Worm (Caenorhabditis elegans) whole organism, L2 larva: Measurements from ENCODE around the gene T03E6.9.
"Not testable (repeated sequence)": the region's sequence is repeated elsewhere in the genome, so short reads cannot be mapped to it uniquely, and the experiment has no call there.

Source experiments
- C34F6.9 ChIP-seq: fragments of 150-350 bp; optimal IDR thresholded peaks from 2 replicates; lab custom pipeline; 2014; ENCODE audit warnings: missing biosample characterization, missing genetic modification characterization
- F13H6.1 ChIP-seq: sonication (generic microtip); optimal IDR thresholded peaks from 2 replicates; lab custom pipeline; 2016; ENCODE audit warnings: missing genetic modification characterization, missing compliant biosample characterization
- R02D3.7 ChIP-seq: fragments of 150-350 bp; optimal IDR thresholded peaks from 2 replicates; lab custom pipeline; 2014; ENCODE audit warnings: missing biosample characterization, missing genetic modification characterization
- ZK546.5 ChIP-seq: sonication (generic microtip); optimal IDR thresholded peaks from 2 replicates; lab custom pipeline; 2017; ENCODE audit warnings: missing biosample characterization, missing genetic modification characterization
- aly-2 ChIP-seq: fragments of 150-350 bp; optimal IDR thresholded peaks from 2 replicates; lab custom pipeline; 2014; ENCODE audit warnings: missing biosample characterization, missing genetic modification characterization
- ama-1 ChIP-seq: fragments of 150-350 bp; optimal IDR thresholded peaks from 2 replicates; lab custom pipeline; 2018; ENCODE audit warnings: inconsistent platforms
- crh-2 ChIP-seq: sonication (generic microtip); optimal IDR thresholded peaks from 2 replicates; lab custom pipeline; 2017; ENCODE audit warnings: missing biosample characterization, missing genetic modification characterization
- egl-27 ChIP-seq: sonication (generic microtip); optimal IDR thresholded peaks from 3 replicates; lab custom pipeline; 2017; ENCODE audit warnings: missing biosample characterization, missing genetic modification reagents, missing genetic modification characterization
- gmeb-1 ChIP-seq: fragments of 150-350 bp; optimal IDR thresholded peaks from 2 replicates; lab custom pipeline; 2014; ENCODE audit warnings: missing biosample characterization, missing genetic modification characterization
- lin-11 ChIP-seq: fragments of 150-350 bp; sonication (generic microtip); optimal IDR thresholded peaks from 2 replicates; lab custom pipeline; 2014; ENCODE audit warnings: missing biosample characterization, missing genetic modification characterization, inconsistent platforms, mixed read lengths
- lin-13 ChIP-seq: fragments of 150-350 bp; optimal IDR thresholded peaks from 2 replicates; lab custom pipeline; 2014; ENCODE audit warnings: missing biosample characterization, missing genetic modification reagents, missing genetic modification characterization
- lin-39 ChIP-seq: fragments of 150-350 bp; optimal IDR thresholded peaks from 2 replicates; lab custom pipeline; 2014; ENCODE audit warnings: missing biosample characterization, missing genetic modification reagents, missing genetic modification characterization
- lsy-2 ChIP-seq, 2 experiments: fragments of 150-350 bp in 1 of 2; sonication (generic microtip) in 1 of 2; optimal IDR thresholded peaks; 2 replicates each; lab custom pipeline; 2014 to 2017; ENCODE audit warnings: missing biosample characterization in 2 of 2, missing genetic modification characterization in 2 of 2
- mab-5 ChIP-seq: fragments of 150-350 bp; optimal IDR thresholded peaks from 2 replicates; lab custom pipeline; 2014; ENCODE audit warnings: missing biosample characterization, missing genetic modification characterization
- mbf-1 ChIP-seq: sonication (generic microtip); optimal IDR thresholded peaks from 2 replicates; lab custom pipeline; 2017; ENCODE audit warnings: missing biosample characterization, missing genetic modification characterization
- mdl-1 ChIP-seq, 2 experiments: fragments of 150-350 bp in 1 of 2; sonication (generic microtip) in 1 of 2; optimal IDR thresholded peaks; 2 replicates each; lab custom pipeline; 2017; ENCODE audit warnings: missing biosample characterization in 2 of 2, missing genetic modification characterization in 2 of 2
- nhr-11 ChIP-seq: fragments of 150-350 bp; optimal IDR thresholded peaks from 2 replicates; lab custom pipeline; 2014; ENCODE audit warnings: missing biosample characterization, missing genetic modification characterization
- nhr-12 ChIP-seq: fragments of 150-350 bp; optimal IDR thresholded peaks from 2 replicates; lab custom pipeline; 2014; ENCODE audit warnings: missing biosample characterization, missing genetic modification characterization
- nhr-21 ChIP-seq: fragments of 150-350 bp; optimal IDR thresholded peaks from 2 replicates; lab custom pipeline; 2014; ENCODE audit warnings: missing biosample characterization, missing genetic modification characterization
- nhr-23 ChIP-seq: fragments of 150-350 bp; optimal IDR thresholded peaks from 2 replicates; lab custom pipeline; 2014; ENCODE audit warnings: missing biosample characterization, missing genetic modification reagents, missing genetic modification characterization
- nhr-237 ChIP-seq: fragments of 150-350 bp; optimal IDR thresholded peaks from 2 replicates; lab custom pipeline; 2014; ENCODE audit warnings: missing biosample characterization, missing genetic modification characterization
- nhr-25 ChIP-seq: fragments of 150-350 bp; sonication (generic microtip); optimal IDR thresholded peaks from 3 replicates; lab custom pipeline; 2014; ENCODE audit warnings: missing biosample characterization, missing genetic modification characterization
- nhr-6 ChIP-seq: fragments of 150-350 bp; optimal IDR thresholded peaks from 2 replicates; lab custom pipeline; 2014; ENCODE audit warnings: missing biosample characterization, missing genetic modification characterization
- nhr-77 ChIP-seq: fragments of 150-350 bp; optimal IDR thresholded peaks from 2 replicates; lab custom pipeline; 2014; ENCODE audit warnings: missing biosample characterization, missing genetic modification characterization
- sem-4 ChIP-seq: fragments of 150-350 bp; optimal IDR thresholded peaks from 2 replicates; lab custom pipeline; 2014; ENCODE audit warnings: missing biosample characterization, missing genetic modification reagents, missing genetic modification characterization
- sma-9 ChIP-seq, 2 experiments: fragments of 150-350 bp in 1 of 2; sonication (generic microtip) in 1 of 2; optimal IDR thresholded peaks; 2 replicates each; lab custom pipeline; 2014 to 2016; ENCODE audit warnings: missing genetic modification characterization in 2 of 2, mild to moderate bottlenecking in 1 of 2, missing biosample characterization in 1 of 2, missing compliant biosample characterization in 1 of 2, missing genetic modification reagents in 1 of 2, moderate library complexity in 1 of 2
- snpc-4 ChIP-seq: fragments of 150-350 bp; optimal IDR thresholded peaks from 2 replicates; lab custom pipeline; 2014; ENCODE audit warnings: missing biosample characterization, missing genetic modification characterization
- unc-39 ChIP-seq: fragments of 150-350 bp; optimal IDR thresholded peaks from 2 replicates; lab custom pipeline; 2014; ENCODE audit warnings: missing biosample characterization, missing genetic modification characterization
- unc-62 ChIP-seq: fragments of 150-350 bp; optimal IDR thresholded peaks from 2 replicates; lab custom pipeline; 2014; ENCODE audit warnings: missing biosample characterization, missing genetic modification reagents, missing genetic modification characterization
- zag-1 ChIP-seq: fragments of 150-350 bp; optimal IDR thresholded peaks from 2 replicates; lab custom pipeline; 2014; ENCODE audit warnings: missing biosample characterization, missing genetic modification characterization
- ztf-1 ChIP-seq: fragments of 200-800 bp; sonication (Bioruptor generic); conservative IDR thresholded peaks from 2 replicates; pipeline ENCODE4 v1.3.6; 2022; ENCODE audit warnings: missing genetic modification characterization, missing compliant biosample characterization
- ztf-11 ChIP-seq: sonication (generic microtip); optimal IDR thresholded peaks from 2 replicates; lab custom pipeline; 2017; ENCODE audit warnings: missing biosample characterization, missing genetic modification characterization
- ztf-4 ChIP-seq: fragments of 150-350 bp; optimal IDR thresholded peaks from 2 replicates; lab custom pipeline; 2014; ENCODE audit warnings: missing biosample characterization, missing genetic modification characterization

Gene T03E6.9

DNA sequence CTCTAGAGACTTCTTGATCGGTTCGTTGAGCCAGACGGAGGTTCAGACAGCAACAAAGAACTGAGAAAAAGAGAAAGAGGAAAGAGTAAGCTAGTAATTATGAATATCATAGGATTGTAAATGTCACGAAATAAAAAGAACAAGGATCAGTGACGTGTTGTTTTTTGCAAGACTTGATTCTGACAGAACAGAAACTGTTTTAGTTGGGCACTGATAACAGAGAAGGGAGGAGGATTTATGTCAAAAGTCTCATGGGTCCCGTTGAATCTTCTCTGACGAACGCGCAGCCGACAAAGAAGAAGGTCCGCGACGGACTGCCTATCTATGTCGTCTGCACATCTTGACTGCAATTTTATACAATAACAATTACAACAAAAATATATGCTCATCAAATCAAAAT, at the start of gene T03E6.9:
Gene T03E6.9 (minus strand): TSS at position 101 of the 400 bp plus-strand sequence.
- no peak for TF ChIP-seq ZK546.5 (tag; lab: Kevin White, UChicago)
- no peak for TF ChIP-seq nhr-6
- no peak for TF ChIP-seq mdl-1 (tag; optimal IDR thresholded peaks at IDR 0.05; lab: Kevin White, UChicago)
- no peak for TF ChIP-seq nhr-23 (tag; lab: Kevin White, UChicago)
- TF ChIP-seq snpc-4, result no peak
- TF ChIP-seq, all 48 proteins: peak for 0

DNA sequence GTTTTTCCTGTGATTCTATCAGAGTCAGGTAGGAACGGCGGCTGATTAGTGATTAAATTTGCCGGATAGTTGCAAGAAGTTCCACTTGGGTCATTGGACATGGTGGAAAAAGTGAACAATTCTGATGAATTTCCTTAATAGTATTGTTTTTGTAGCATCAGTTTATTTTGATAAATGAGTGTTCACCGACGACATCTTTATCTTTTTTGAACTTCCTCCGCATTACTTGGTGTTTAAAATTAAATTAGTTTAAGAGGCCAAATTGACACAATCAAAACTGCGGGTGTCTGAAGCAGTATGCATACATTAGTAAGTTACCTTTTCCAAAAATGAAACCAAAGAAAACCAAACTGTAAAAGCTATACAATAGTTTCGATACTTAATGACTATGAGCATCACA, 48.7 kb upstream of the T03E6.9 start, which contains the start of gene W06G6.11:
Gene W06G6.11 (minus strand): TSS at position 101 of the 400 bp plus-strand sequence.
- not testable (repeated sequence) for TF ChIP-seq nhr-237 (tag; lab: Kevin White, UChicago); nhr-11 (tag; lab: Kevin White, UChicago); lin-11

DNA sequence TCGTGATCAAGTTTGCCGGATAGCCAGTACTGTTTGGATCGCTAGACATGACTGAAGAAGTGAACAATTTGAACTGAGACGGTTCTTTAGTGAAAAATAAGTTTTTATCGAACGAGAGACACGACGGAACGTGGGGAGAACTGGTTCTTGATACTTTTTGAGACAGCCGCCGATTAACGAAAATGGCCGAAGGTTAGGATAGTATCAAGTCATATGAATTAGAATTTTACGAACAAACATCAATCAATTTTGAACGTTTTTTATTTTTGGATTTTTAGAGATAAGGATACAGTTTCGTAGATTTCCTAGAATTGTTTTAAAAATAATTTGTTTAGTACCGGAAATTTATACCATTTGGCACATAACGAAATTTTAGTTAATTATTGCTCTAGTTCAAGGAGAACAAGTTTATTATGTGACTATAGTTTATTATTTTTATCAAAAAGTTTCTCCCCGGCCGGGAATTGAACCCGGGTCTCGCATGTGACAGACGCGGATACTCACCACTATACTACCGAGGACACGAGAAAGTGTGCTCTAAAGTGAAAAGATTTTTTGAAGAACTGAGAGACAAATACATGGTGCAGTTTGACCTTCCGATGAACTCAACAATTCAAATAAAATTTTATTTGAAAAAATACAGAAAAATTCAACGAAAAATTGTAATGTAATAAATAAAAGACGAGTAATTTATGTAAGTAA, 47.9 kb upstream of the T03E6.9 start, which contains the start of gene W06G6.20:
Gene W06G6.20 (minus strand): TSS at position 51 of the 702 bp plus-strand sequence.
- no peak for TF ChIP-seq lin-13 (GFP tag; lab: Kevin White, UChicago)
- TF ChIP-seq zag-1 (tag; lab: Kevin White, UChicago), result no peak
- no peak for TF ChIP-seq sma-9 (GFP tag; optimal IDR thresholded peaks at IDR 0.05; lab: Kevin White, UChicago)
- TF ChIP-seq sma-9 (tag; optimal IDR thresholded peaks at IDR 0.05; lab: Kevin White, UChicago), result no peak
- no peak for TF ChIP-seq lsy-2 (tag; optimal IDR thresholded peaks at IDR 0.05; lab: Kevin White, UChicago)
- TF ChIP-seq nhr-21 (tag; lab: Kevin White, UChicago), result no peak
- no peak for TF ChIP-seq ztf-4 (tag; lab: Kevin White, UChicago)
- no peak for TF ChIP-seq unc-62
- no peak for TF ChIP-seq nhr-77
- no peak for TF ChIP-seq ZK546.5 (tag; lab: Kevin White, UChicago)
- no peak for TF ChIP-seq ztf-11 (tag; lab: Kevin White, UChicago)
- no peak for TF ChIP-seq F13H6.1 (tag; lab: Kevin White, UChicago)
- no peak for TF ChIP-seq unc-39
- TF ChIP-seq nhr-12, result no peak
- TF ChIP-seq sem-4 (tag; lab: Kevin White, UChicago), result no peak
- TF ChIP-seq R02D3.7 (tag; lab: Kevin White, UChicago), result no peak
- no peak for TF ChIP-seq lin-11
- TF ChIP-seq ztf-1 (GFP tag; lab: Robert Waterston, UW), result no peak
- TF ChIP-seq, all 48 proteins: peak for 0

DNA sequence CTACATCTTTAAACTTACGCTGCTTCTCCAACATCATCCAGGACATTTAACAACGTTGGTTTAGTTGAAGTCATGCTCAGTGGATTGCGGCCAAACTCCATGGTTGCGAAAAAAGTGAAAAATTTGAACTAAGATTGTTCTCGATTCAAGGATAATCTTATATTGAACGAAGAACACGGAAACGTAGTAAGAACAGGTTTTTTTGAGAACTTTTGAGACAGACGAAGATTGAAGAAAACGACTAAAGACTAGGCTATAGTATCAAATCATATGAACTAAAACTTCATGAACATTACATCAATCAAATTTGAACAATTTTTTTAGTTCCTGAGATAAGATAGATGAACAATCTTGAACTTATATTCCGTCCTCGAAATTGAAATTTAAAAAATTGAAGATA, 46.6 kb upstream of the T03E6.9 start, which contains the start of gene W06G6.10:
Gene W06G6.10 (minus strand): TSS at position 101 of the 400 bp plus-strand sequence.
- TF ChIP-seq nhr-25 (tag; lab: Kevin White, UChicago) (no peak), gmeb-1 (tag; lab: Kevin White, UChicago) (no peak), crh-2 (tag; lab: Kevin White, UChicago) (no peak), C34F6.9 (tag; lab: Kevin White, UChicago) (no peak), mbf-1 (tag; lab: Kevin White, UChicago) (no peak), snpc-4 (no peak), R02D3.7 (tag; lab: Kevin White, UChicago) (no peak), unc-62 (no peak), mab-5 (tag; lab: Kevin White, UChicago) (no peak), sma-9 (GFP tag; optimal IDR thresholded peaks at IDR 0.05; lab: Kevin White, UChicago) (no peak), sma-9 (tag; optimal IDR thresholded peaks at IDR 0.05; lab: Kevin White, UChicago) (no peak), lin-39 (tag; lab: Kevin White, UChicago) (no peak), F13H6.1 (tag; lab: Kevin White, UChicago) (no peak)

DNA sequence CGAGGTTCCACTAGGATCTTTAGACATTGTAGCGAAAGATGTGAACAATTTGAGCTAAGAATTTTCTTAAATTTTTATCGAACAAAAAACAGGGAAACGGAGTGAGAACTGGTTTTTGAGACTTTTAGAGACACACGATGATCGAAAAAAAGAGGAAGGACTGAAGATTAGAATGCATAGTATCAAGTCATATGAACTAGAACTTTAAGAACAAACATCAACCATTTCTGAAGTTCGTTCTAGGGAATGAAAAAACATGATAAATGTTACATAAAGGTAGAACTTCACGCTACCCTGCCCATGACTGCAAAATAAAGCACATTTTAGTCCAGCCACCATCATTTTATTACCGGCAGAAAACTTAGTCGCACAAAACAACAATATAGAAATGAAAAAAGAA, 45.8 kb upstream of the T03E6.9 start, which contains the start of gene W06G6.9:
Gene W06G6.9 (minus strand): TSS at position 101 of the 400 bp plus-strand sequence.
- no peak for TF ChIP-seq egl-27 (tag; lab: Kevin White, UChicago)
- TF ChIP-seq ama-1 (lab: Kevin White, UChicago), result no peak
- TF ChIP-seq F13H6.1 (tag; lab: Kevin White, UChicago), result no peak
- TF ChIP-seq aly-2 (tag; lab: Kevin White, UChicago), result no peak
- TF ChIP-seq lin-11, result no peak
- TF ChIP-seq mdl-1 (tag; optimal IDR thresholded peaks at IDR 0.05; lab: Kevin White, UChicago), result no peak
- no peak for TF ChIP-seq nhr-6
